Fruit fly (Drosophila melanogaster): Measurements from ENCODE around the gene HIP-R.
A peak's percentile ranks its signal among the peaks of the same experiment; 100 is the strongest.

dm6 chrX:3834955-3835763 is 45.4 kb downstream of the HIP-R start:
- TF ChIP-seq psq (optimal IDR thresholded peaks at IDR 0.05) (no peak), pan (optimal IDR thresholded peaks at IDR 0.05) (no peak), EcR (GFP tag; optimal IDR thresholded peaks at IDR 0.05) (peak in 1 of 2 experiments; percentile 21), usp (GFP tag; optimal IDR thresholded peaks at IDR 0.05) (no peak), Dll (optimal IDR thresholded peaks at IDR 0.05) (no peak)
